Fruit fly (Drosophila melanogaster) whole organism, prepupa: ENCODE measurements around the gene Top3alpha.

Source experiments
- CG10631 ChIP-seq: fragments of 200-800 bp; sonication (Bioruptor generic); optimal IDR thresholded peaks from 2 replicates; lab custom pipeline; 2016; ENCODE audit warnings: missing biosample characterization, missing genetic modification characterization
- CG10669 ChIP-seq: fragments of 200-800 bp; sonication (Bioruptor generic); optimal IDR thresholded peaks from 3 replicates; lab custom pipeline; 2018; ENCODE audit warnings: missing biosample characterization, mild to moderate bottlenecking, missing genetic modification characterization, moderate library complexity
- CG11762 ChIP-seq: fragments of 200-800 bp; sonication (Bioruptor generic); optimal IDR thresholded peaks from 3 replicates; lab custom pipeline; 2016; ENCODE audit warnings: missing biosample characterization, missing genetic modification characterization; ENCODE audit not compliant: insufficient read depth
- CG11902 ChIP-seq: fragments of 200-800 bp; sonication (Bioruptor generic); optimal IDR thresholded peaks from 3 replicates; lab custom pipeline; 2016; ENCODE audit warnings: missing biosample characterization, missing genetic modification characterization
- CG15336 ChIP-seq: fragments of 200-800 bp; sonication (Bioruptor generic); IDR thresholded peaks from 2 replicates; pipeline ENCODE4 v1.3.6; 2022; ENCODE audit warnings: missing biosample characterization, missing genetic modification characterization
- CG1621 ChIP-seq: fragments of 200-800 bp; sonication (Bioruptor generic); optimal IDR thresholded peaks from 3 replicates; lab custom pipeline; 2018; ENCODE audit warnings: missing biosample characterization, mild to moderate bottlenecking, missing genetic modification characterization
- CG16779 ChIP-seq: fragments of 200-800 bp; sonication (Bioruptor generic); optimal IDR thresholded peaks from 3 replicates; lab custom pipeline; 2017; ENCODE audit warnings: missing biosample characterization, mild to moderate bottlenecking, missing genetic modification characterization
- CG3032 ChIP-seq: fragments of 200-800 bp; optimal IDR thresholded peaks from 2 replicates; lab custom pipeline; 2019; ENCODE audit warnings: missing biosample characterization, mild to moderate bottlenecking, missing genetic modification characterization, moderate library complexity
- CG32006 ChIP-seq: fragments of 200-800 bp; sonication (Bioruptor generic); optimal IDR thresholded peaks from 3 replicates; lab custom pipeline; 2017; ENCODE audit warnings: missing biosample characterization, mild to moderate bottlenecking, missing genetic modification characterization
- CG34406 ChIP-seq: fragments of 200-800 bp; sonication (Bioruptor generic); optimal IDR thresholded peaks from 3 replicates; lab custom pipeline; 2016; ENCODE audit warnings: missing biosample characterization, missing genetic modification characterization
- CG3919 ChIP-seq: fragments of 200-800 bp; sonication (Bioruptor generic); optimal IDR thresholded peaks from 3 replicates; lab custom pipeline; 2016; ENCODE audit warnings: missing biosample characterization, missing genetic modification characterization
- CG4318 ChIP-seq: fragments of 200-800 bp; sonication (Bioruptor generic); optimal IDR thresholded peaks from 3 replicates; lab custom pipeline; 2017; ENCODE audit warnings: missing biosample characterization, mild to moderate bottlenecking, missing genetic modification characterization
- CG6808 ChIP-seq: fragments of 200-800 bp; sonication (Bioruptor generic); optimal IDR thresholded peaks from 3 replicates; lab custom pipeline; 2017; ENCODE audit warnings: missing biosample characterization, missing genetic modification characterization, mild to moderate bottlenecking, moderate library complexity, missing genetic modification reagents
- CG6854 ChIP-seq: fragments of 200-800 bp; sonication (Bioruptor generic); optimal IDR thresholded peaks from 2 replicates; lab custom pipeline; 2017; ENCODE audit warnings: missing biosample characterization, mild to moderate bottlenecking, missing genetic modification characterization
- CG7368 ChIP-seq: fragments of 200-800 bp; sonication (Bioruptor generic); optimal IDR thresholded peaks from 3 replicates; lab custom pipeline; 2016; ENCODE audit warnings: missing biosample characterization, missing genetic modification characterization
- CG8632 ChIP-seq: fragments of 200-800 bp; sonication (Bioruptor generic); optimal IDR thresholded peaks from 3 replicates; lab custom pipeline; 2016; ENCODE audit warnings: missing biosample characterization, missing genetic modification characterization
- Eip78C ChIP-seq: fragments of 200-800 bp; sonication (Bioruptor generic); peaks from one replicate; lab custom pipeline; 2016; ENCODE audit warnings: missing biosample characterization, missing genetic modification characterization
- Eip93F ChIP-seq: fragments of 200-800 bp; sonication (Bioruptor generic); optimal IDR thresholded peaks from 2 replicates; lab custom pipeline; 2016; ENCODE audit warnings: missing biosample characterization, mild to moderate bottlenecking, missing genetic modification characterization
- Ets21C ChIP-seq: fragments of 200-800 bp; sonication (Bioruptor generic); optimal IDR thresholded peaks from 3 replicates; lab custom pipeline; 2016; ENCODE audit warnings: missing biosample characterization, missing genetic modification characterization
- Ets96B ChIP-seq: fragments of 200-800 bp; optimal IDR thresholded peaks from 2 replicates; lab custom pipeline; 2019; ENCODE audit warnings: missing biosample characterization, mild to moderate bottlenecking, missing genetic modification characterization, moderate library complexity
- Gug ChIP-seq: fragments of 200-800 bp; sonication (Bioruptor generic); IDR thresholded peaks from 2 replicates; pipeline ENCODE4 v1.3.6; 2022; ENCODE audit warnings: missing biosample characterization, missing genetic modification characterization
- Hr38 ChIP-seq: sonication (Bioruptor generic); optimal IDR thresholded peaks from 2 replicates; lab custom pipeline; 2016; ENCODE audit warnings: missing biosample characterization, missing genetic modification characterization
- Hr39 ChIP-seq: fragments of 200-800 bp; sonication (Bioruptor generic); optimal IDR thresholded peaks from 2 replicates; lab custom pipeline; 2016; ENCODE audit warnings: missing biosample characterization, missing genetic modification characterization
- Hr4 ChIP-seq: fragments of 200-800 bp; sonication (Bioruptor generic); optimal IDR thresholded peaks from 3 replicates; lab custom pipeline; 2016; ENCODE audit warnings: missing biosample characterization, missing genetic modification characterization
- Lpt ChIP-seq: fragments of 200-800 bp; sonication (Bioruptor generic); optimal IDR thresholded peaks from 3 replicates; lab custom pipeline; 2016; ENCODE audit warnings: missing biosample characterization, missing genetic modification characterization
- Met ChIP-seq: fragments of 200-800 bp; sonication (Bioruptor generic); optimal IDR thresholded peaks from 3 replicates; lab custom pipeline; 2016; ENCODE audit warnings: missing biosample characterization, missing genetic modification characterization
- OdsH ChIP-seq: fragments of 200-800 bp; sonication (Bioruptor generic); optimal IDR thresholded peaks from 3 replicates; lab custom pipeline; 2016; ENCODE audit warnings: missing biosample characterization, missing genetic modification characterization
- Smox ChIP-seq: fragments of 200-800 bp; sonication (Bioruptor generic); optimal IDR thresholded peaks from 3 replicates; lab custom pipeline; 2016; ENCODE audit warnings: missing biosample characterization, missing genetic modification characterization
- Sox102F ChIP-seq: fragments of 200-800 bp; sonication (Bioruptor generic); optimal IDR thresholded peaks from 2 replicates; lab custom pipeline; 2016; ENCODE audit warnings: missing biosample characterization, mild to moderate bottlenecking, missing genetic modification characterization
- Sox15 ChIP-seq: fragments of 200-800 bp; sonication (Bioruptor generic); optimal IDR thresholded peaks from 3 replicates; lab custom pipeline; 2016; ENCODE audit warnings: missing biosample characterization, missing genetic modification characterization
- achi ChIP-seq: fragments of 200-800 bp; sonication (Bioruptor generic); optimal IDR thresholded peaks from 3 replicates; lab custom pipeline; 2016; ENCODE audit warnings: missing biosample characterization, missing genetic modification characterization
- cyc ChIP-seq: fragments of 200-800 bp; sonication (Bioruptor generic); optimal IDR thresholded peaks from 3 replicates; lab custom pipeline; 2016; ENCODE audit warnings: missing biosample characterization, missing genetic modification characterization
- dsx ChIP-seq: fragments of 200-800 bp; optimal IDR thresholded peaks from 3 replicates; lab custom pipeline; 2019; ENCODE audit warnings: missing biosample characterization, mild to moderate bottlenecking, missing genetic modification characterization, moderate library complexity; ENCODE audit not compliant: poor library complexity, severe bottlenecking
- eg ChIP-seq: fragments of 200-800 bp; sonication (Bioruptor generic); IDR thresholded peaks from 3 replicates; pipeline ENCODE4 v1.3.6; 2022; ENCODE audit warnings: missing biosample characterization, missing genetic modification characterization
- esn ChIP-seq: fragments of 200-800 bp; sonication (Bioruptor generic); optimal IDR thresholded peaks from 2 replicates; lab custom pipeline; 2016; ENCODE audit warnings: missing biosample characterization, mild to moderate bottlenecking, missing genetic modification characterization, moderate library complexity
- fd59A ChIP-seq: fragments of 200-800 bp; sonication (Bioruptor generic); optimal IDR thresholded peaks from 2 replicates; lab custom pipeline; 2017; ENCODE audit warnings: missing biosample characterization, mild to moderate bottlenecking, missing genetic modification characterization, missing genetic modification reagents
- fkh ChIP-seq: fragments of 200-800 bp; sonication (Bioruptor generic); optimal IDR thresholded peaks from 3 replicates; lab custom pipeline; 2017; ENCODE audit warnings: missing biosample characterization, mild to moderate bottlenecking, missing genetic modification characterization, moderate library complexity
- lz ChIP-seq: fragments of 200-800 bp; sonication (Bioruptor generic); optimal IDR thresholded peaks from 3 replicates; lab custom pipeline; 2016; ENCODE audit warnings: missing biosample characterization, missing genetic modification characterization
- net ChIP-seq: fragments of 200-800 bp; sonication (Bioruptor generic); optimal IDR thresholded peaks from 3 replicates; lab custom pipeline; 2016; ENCODE audit warnings: missing biosample characterization, missing genetic modification characterization
- pdm3 ChIP-seq: fragments of 200-800 bp; sonication (Bioruptor generic); optimal IDR thresholded peaks from 3 replicates; lab custom pipeline; 2016; ENCODE audit warnings: missing biosample characterization, missing genetic modification characterization
- spab ChIP-seq: fragments of 200-800 bp; sonication (Bioruptor generic); optimal IDR thresholded peaks from 2 replicates; lab custom pipeline; 2017; ENCODE audit warnings: missing biosample characterization, mild to moderate bottlenecking, missing genetic modification characterization, missing genetic modification reagents
- ss ChIP-seq, 2 experiments: fragments of 200-800 bp; sonication (Bioruptor generic); optimal IDR thresholded peaks; 2 replicates in 1 of 2; 3 replicates in 1 of 2; lab custom pipeline; 2017 to 2018; ENCODE audit warnings: mild to moderate bottlenecking in 2 of 2, missing biosample characterization in 2 of 2, missing genetic modification characterization in 2 of 2, moderate library complexity in 1 of 2
- svp ChIP-seq: fragments of 200-800 bp; sonication (Bioruptor generic); peaks from one replicate; lab custom pipeline; 2016; ENCODE audit warnings: missing biosample characterization, missing genetic modification characterization
- topi ChIP-seq: fragments of 200-800 bp; sonication (Bioruptor generic); optimal IDR thresholded peaks from 3 replicates; lab custom pipeline; 2016; ENCODE audit warnings: missing biosample characterization, missing genetic modification characterization

The Top3alpha gene

DNA sequence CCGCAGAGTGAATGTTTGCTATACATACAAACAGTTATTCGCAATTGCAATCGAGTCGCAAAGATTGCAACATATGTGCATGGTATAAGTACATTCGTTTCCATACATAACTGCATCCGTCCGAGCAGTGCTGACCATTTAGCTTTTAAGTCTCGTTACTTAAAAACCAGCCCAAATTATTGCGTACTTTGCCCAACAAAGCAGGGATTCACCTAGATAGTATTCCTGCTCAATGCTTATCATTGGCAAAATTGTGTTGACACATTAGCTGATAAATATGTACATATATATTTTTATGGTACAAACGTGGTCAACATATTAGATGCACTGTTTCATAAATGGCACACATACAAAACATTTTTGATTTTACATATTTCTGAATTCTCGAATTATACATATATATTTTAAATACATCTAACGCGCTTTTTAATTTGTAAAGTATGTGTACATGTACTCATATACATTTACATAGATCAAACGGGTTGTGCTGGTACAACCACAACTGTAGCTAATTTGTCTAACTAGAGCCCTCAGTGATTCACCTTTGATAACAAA is 45.1 kb downstream of the Top3alpha start (continued):
- TF ChIP-seq Hr38 (no peak), CG15336 (0 out of 2 replicates have a peak, but pooled peaks have one; percentile 9), Smox (GFP tag; lab: Kevin White, UChicago) (peak; percentile 6), CG6854 (GFP tag; lab: Kevin White, UChicago) (no peak), Ets96B (tag; lab: Kevin White, UChicago) (no peak), Sox15 (no peak), Sox102F (no peak), CG4318 (GFP tag; lab: Kevin White, UChicago) (no peak), ss (GFP tag; optimal IDR thresholded peaks at IDR 0.05; lab: Kevin White, UChicago) (no peak), CG11762 (GFP tag; lab: Kevin White, UChicago) (no peak), topi (GFP tag; lab: Kevin White, UChicago) (no peak), Lpt (GFP tag; lab: Kevin White, UChicago) (no peak), CG3919 (GFP tag; lab: Kevin White, UChicago) (no peak), fd59A (GFP tag; lab: Kevin White, UChicago) (no peak), eg (GFP tag; lab: Robert Waterston, UW) (no peak), OdsH (GFP tag; lab: Kevin White, UChicago) (no peak), Eip93F (no peak), Ets21C (GFP tag; lab: Kevin White, UChicago) (no peak), cyc (GFP tag; lab: Kevin White, UChicago) (no peak), esn (GFP tag; lab: Kevin White, UChicago) (peak; percentile 6), dsx (GFP tag; lab: Kevin White, UChicago) (no peak), svp (GFP tag; lab: Kevin White, UChicago) (no peak), Eip78C (GFP tag; lab: Kevin White, UChicago) (peak; percentile 57), CG6808 (GFP tag; lab: Kevin White, UChicago) (no peak), Hr4 (peak; percentile 8), CG8632 (GFP tag; lab: Kevin White, UChicago) (no peak)

- TF ChIP-seq CG32006 (GFP tag; lab: Kevin White, UChicago) (peak; percentile 29), Ets21C (GFP tag; lab: Kevin White, UChicago) (no peak), Gug (GFP tag; lab: Robert Waterston, UW) (no peak), CG11902 (no peak), OdsH (GFP tag; lab: Kevin White, UChicago) (peak; percentile 9), fd59A (GFP tag; lab: Kevin White, UChicago) (no peak), spab (GFP tag; lab: Kevin White, UChicago) (no peak), CG6808 (GFP tag; lab: Kevin White, UChicago) (no peak), net (peak; percentile 17), CG11762 (GFP tag; lab: Kevin White, UChicago) (no peak), CG3032 (no peak), Hr38 (no peak), dsx (GFP tag; lab: Kevin White, UChicago) (peak; percentile 19), Eip78C (GFP tag; lab: Kevin White, UChicago) (peak; percentile 84), lz (GFP tag; lab: Kevin White, UChicago) (peak; percentile 7), fkh (peak; percentile 87), Met (GFP tag; lab: Kevin White, UChicago) (peak; percentile 38), CG8632 (GFP tag; lab: Kevin White, UChicago) (peak; percentile 24), Hr39 (GFP tag; lab: Kevin White, UChicago) (peak; percentile 5), esn (GFP tag; lab: Kevin White, UChicago) (peak; percentile 6), svp (GFP tag; lab: Kevin White, UChicago) (peak; percentile 72), CG1621 (tag; lab: Kevin White, UChicago) (no peak), CG6854 (GFP tag; lab: Kevin White, UChicago) (no peak), CG4318 (GFP tag; lab: Kevin White, UChicago) (no peak), CG3919 (GFP tag; lab: Kevin White, UChicago) (peak; percentile 25), CG7368 (no peak), CG10669 (GFP tag; lab: Kevin White, UChicago) (no peak), Sox15 (no peak), Hr4 (peak; percentile 21), CG10631 (GFP tag; lab: Kevin White, UChicago) (no peak), CG34406 (GFP tag; lab: Kevin White, UChicago) (peak; percentile 28), pdm3 (GFP tag; lab: Kevin White, UChicago) (no peak), CG15336 (peak; percentile 52), CG16779 (tag; lab: Kevin White, UChicago) (no peak), Eip93F (no peak), achi (GFP tag; lab: Kevin White, UChicago) (no peak)
Measured at dm6 chr2L:19546869-19547710, 49.1 kb downstream of the Top3alpha start, which contains the start of gene CG10337. Gene CG10337 (minus strand): TSS chr2L:19546959.
